Fruit fly (Drosophila melanogaster) whole organism, embryonic: ENCODE data around the gene CG7381.

Experiments
- ATbp ChIP-seq: fragments of 200-800 bp; sonication (Bioruptor generic); optimal IDR thresholded peaks from 2 replicates; lab custom pipeline; 2017; ENCODE audit warnings: missing biosample characterization, mild to moderate bottlenecking, missing genetic modification characterization, missing genetic modification reagents
- Aef1 ChIP-seq: fragments of 200-800 bp; sonication (Bioruptor generic); IDR thresholded peaks from 3 replicates; pipeline ENCODE4 v1.3.6; 2022; ENCODE audit warnings: missing biosample characterization, missing genetic modification characterization
- Atf-2 ChIP-seq: fragments of 200-800 bp; sonication (Bioruptor generic); optimal IDR thresholded peaks from 2 replicates; lab custom pipeline; 2016; ENCODE audit warnings: missing biosample characterization, missing genetic modification characterization
- B-H1 ChIP-seq: fragments of 200-800 bp; sonication (Bioruptor generic); IDR thresholded peaks from 3 replicates; pipeline ENCODE4 v1.3.6; 2022; ENCODE audit warnings: missing biosample characterization, missing genetic modification characterization
- BtbVII ChIP-seq: fragments of 200-800 bp; sonication (Bioruptor generic); optimal IDR thresholded peaks from 3 replicates; lab custom pipeline; 2017; ENCODE audit warnings: missing biosample characterization, mild to moderate bottlenecking, missing genetic modification characterization
- CG10274 ChIP-seq: fragments of 200-800 bp; sonication (Bioruptor generic); optimal IDR thresholded peaks from 3 replicates; lab custom pipeline; 2017; ENCODE audit warnings: missing biosample characterization, mild to moderate bottlenecking, missing genetic modification characterization
- CG10959 ChIP-seq: fragments of 200-800 bp; sonication (Bioruptor generic); IDR thresholded peaks from 2 replicates; pipeline ENCODE4 v1.3.6; 2022; ENCODE audit warnings: missing biosample characterization, missing genetic modification characterization
- CG11504 ChIP-seq: fragments of 200-800 bp; sonication (Bioruptor generic); optimal IDR thresholded peaks from 3 replicates; lab custom pipeline; 2019; ENCODE audit warnings: missing biosample characterization, mild to moderate bottlenecking, missing genetic modification characterization, moderate library complexity
- CG12942 ChIP-seq: fragments of 200-800 bp; sonication (Bioruptor generic); optimal IDR thresholded peaks from 3 replicates; lab custom pipeline; 2016; ENCODE audit warnings: missing biosample characterization, missing genetic modification characterization
- CG14860 ChIP-seq: fragments of 200-800 bp; sonication (Bioruptor generic); IDR thresholded peaks from 3 replicates; pipeline ENCODE4 v1.3.6; 2022; ENCODE audit warnings: missing biosample characterization, missing genetic modification characterization; ENCODE audit not compliant: partially characterized antibody
- CG1603 ChIP-seq: fragments of 200-800 bp; sonication (Bioruptor generic); optimal IDR thresholded peaks from 2 replicates; lab custom pipeline; 2019; ENCODE audit warnings: missing biosample characterization, mild to moderate bottlenecking, missing genetic modification characterization, moderate library complexity
- CG17612 ChIP-seq: fragments of 200-800 bp; sonication (Bioruptor generic); IDR thresholded peaks from 2 replicates; pipeline ENCODE4 v1.3.6; 2022; ENCODE audit warnings: missing biosample characterization, missing genetic modification characterization
- CG18764 ChIP-seq: fragments of 200-800 bp; sonication (Bioruptor generic); optimal IDR thresholded peaks from 3 replicates; lab custom pipeline; 2016; ENCODE audit warnings: missing biosample characterization, missing genetic modification characterization
- CG2712 ChIP-seq: fragments of 200-800 bp; optimal IDR thresholded peaks from 3 replicates; lab custom pipeline; 2019; ENCODE audit warnings: missing biosample characterization, mild to moderate bottlenecking, missing genetic modification characterization, moderate library complexity
- CG42726 ChIP-seq: fragments of 200-800 bp; sonication (Bioruptor generic); IDR thresholded peaks from 2 replicates; pipeline ENCODE4 v1.3.6; 2022; ENCODE audit warnings: missing biosample characterization, missing genetic modification characterization; ENCODE audit not compliant: partially characterized antibody
- CG4328 ChIP-seq: fragments of 200-800 bp; sonication (Bioruptor generic); optimal IDR thresholded peaks from 3 replicates; lab custom pipeline; 2017; ENCODE audit warnings: missing biosample characterization, missing genetic modification reagents, missing genetic modification characterization
- CG7556 ChIP-seq: fragments of 200-800 bp; sonication (Bioruptor generic); optimal IDR thresholded peaks from 2 replicates; lab custom pipeline; 2017; ENCODE audit warnings: missing biosample characterization, mild to moderate bottlenecking, missing genetic modification characterization
- CG7786 ChIP-seq: fragments of 200-800 bp; sonication (Bioruptor generic); optimal IDR thresholded peaks from 2 replicates; lab custom pipeline; 2016; ENCODE audit warnings: missing biosample characterization, missing genetic modification characterization
- Dref ChIP-seq: fragments of 200-800 bp; sonication (Bioruptor generic); IDR thresholded peaks from 2 replicates; pipeline ENCODE4 v1.3.6; 2022; ENCODE audit warnings: missing biosample characterization, missing genetic modification characterization
- Eip74EF ChIP-seq, 2 experiments: fragments of 200-800 bp in 1 of 2; fragments of >200 bp in 1 of 2; sonication (Bioruptor generic) in 1 of 2; optimal IDR thresholded peaks; 2 replicates each; lab custom pipeline; 2017 to 2019; ENCODE audit warnings: missing biosample characterization in 2 of 2, missing genetic modification characterization in 2 of 2, mild to moderate bottlenecking in 1 of 2, moderate library complexity in 1 of 2
- Ets65A ChIP-seq: fragments of 200-800 bp; sonication (Bioruptor generic); peaks from one replicate; lab custom pipeline; 2016; ENCODE audit warnings: missing biosample characterization, missing genetic modification characterization
- HLH3B ChIP-seq: fragments of 200-800 bp; sonication (Bioruptor generic); IDR thresholded peaks from 2 replicates; pipeline ENCODE4 v1.3.6; 2022; ENCODE audit warnings: missing biosample characterization, missing genetic modification characterization
- HLHmδ ChIP-seq: fragments of 200-800 bp; sonication (Bioruptor generic); optimal IDR thresholded peaks from 2 replicates; lab custom pipeline; 2018; ENCODE audit warnings: missing biosample characterization, mild to moderate bottlenecking, missing genetic modification characterization, moderate library complexity
- HmgD ChIP-seq: fragments of 200-800 bp; sonication (Bioruptor generic); optimal IDR thresholded peaks from 3 replicates; lab custom pipeline; 2016; ENCODE audit warnings: missing biosample characterization, missing genetic modification characterization
- Hmx ChIP-seq: fragments of 200-800 bp; sonication (Bioruptor generic); optimal IDR thresholded peaks from 2 replicates; lab custom pipeline; 2016; ENCODE audit warnings: missing biosample characterization, missing genetic modification characterization
- Lim3 ChIP-seq: fragments of 200-800 bp; sonication (Bioruptor generic); IDR thresholded peaks from 2 replicates; pipeline ENCODE4 v1.3.6; 2022; ENCODE audit warnings: missing biosample characterization, missing genetic modification characterization
- MTF-1 ChIP-seq: fragments of 200-800 bp; sonication (Bioruptor generic); optimal IDR thresholded peaks from 2 replicates; lab custom pipeline; 2018; ENCODE audit warnings: missing biosample characterization, mild to moderate bottlenecking, missing genetic modification characterization, borderline replicate concordance
- Max ChIP-seq: fragments of 200-800 bp; sonication (Bioruptor generic); optimal IDR thresholded peaks from 2 replicates; lab custom pipeline; 2016; ENCODE audit warnings: missing biosample characterization, mild to moderate bottlenecking, missing genetic modification characterization
- Ptx1 ChIP-seq: fragments of 200-800 bp; sonication (Bioruptor generic); IDR thresholded peaks from 2 replicates; pipeline ENCODE4 v1.3.6; 2022; ENCODE audit warnings: missing biosample characterization, missing genetic modification characterization
- Side ChIP-seq: fragments of 200-800 bp; sonication (Bioruptor generic); optimal IDR thresholded peaks from 2 replicates; lab custom pipeline; 2016; ENCODE audit warnings: missing biosample characterization, missing genetic modification characterization
- amos ChIP-seq: fragments of 200-800 bp; sonication (Bioruptor generic); IDR thresholded peaks from 2 replicates; pipeline ENCODE4 v1.3.6; 2022; ENCODE audit warnings: missing biosample characterization, missing genetic modification characterization; ENCODE audit not compliant: partially characterized antibody
- ap ChIP-seq: fragments of 200-800 bp; sonication (Bioruptor generic); IDR thresholded peaks from 2 replicates; pipeline ENCODE4 v1.3.6; 2022; ENCODE audit warnings: missing biosample characterization, missing genetic modification characterization
- cad ChIP-seq: fragments of >200 bp; optimal IDR thresholded peaks from 2 replicates; lab custom pipeline; 2017; ENCODE audit warnings: missing biosample characterization, missing genetic modification characterization
- cas ChIP-seq: fragments of 200-800 bp; sonication (Bioruptor generic); IDR thresholded peaks from 2 replicates; pipeline ENCODE4 v1.3.6; 2022; ENCODE audit warnings: missing biosample characterization, missing genetic modification characterization
- chn ChIP-seq: fragments of 200-800 bp; sonication (Bioruptor generic); optimal IDR thresholded peaks from 2 replicates; lab custom pipeline; 2016; ENCODE audit warnings: missing biosample characterization, missing genetic modification characterization
- cwo ChIP-seq: fragments of 200-800 bp; sonication (Bioruptor generic); optimal IDR thresholded peaks from 3 replicates; lab custom pipeline; 2017; ENCODE audit warnings: missing biosample characterization, missing genetic modification characterization, mild to moderate bottlenecking, moderate library complexity, missing genetic modification reagents
- esg ChIP-seq: fragments of 200-800 bp; sonication (Bioruptor generic); conservative IDR thresholded peaks from 2 replicates; pipeline ENCODE4 v1.3.6; 2022; ENCODE audit warnings: missing biosample characterization, missing genetic modification characterization
- fd102C ChIP-seq: fragments of 200-800 bp; sonication (Bioruptor generic); optimal IDR thresholded peaks from 2 replicates; lab custom pipeline; 2018; ENCODE audit warnings: missing biosample characterization, mild to moderate bottlenecking, missing genetic modification characterization, moderate library complexity
- grn ChIP-seq: fragments of 200-800 bp; sonication (Bioruptor generic); optimal IDR thresholded peaks from 3 replicates; lab custom pipeline; 2017; ENCODE audit warnings: missing biosample characterization, missing genetic modification characterization
- gt ChIP-seq: fragments of 200-800 bp; sonication (Bioruptor generic); IDR thresholded peaks from 2 replicates; pipeline ENCODE4 v1.3.6; 2022; ENCODE audit warnings: missing biosample characterization, missing genetic modification characterization
- her ChIP-seq: fragments of 200-800 bp; sonication (Bioruptor generic); optimal IDR thresholded peaks from 2 replicates; lab custom pipeline; 2016; ENCODE audit warnings: missing biosample characterization, missing genetic modification characterization
- kay ChIP-seq: fragments of 200-800 bp; sonication (Bioruptor generic); optimal IDR thresholded peaks from 2 replicates; lab custom pipeline; 2016; ENCODE audit warnings: missing biosample characterization, missing genetic modification characterization
- mirr ChIP-seq: fragments of 200-800 bp; sonication (Bioruptor generic); optimal IDR thresholded peaks from 3 replicates; lab custom pipeline; 2018; ENCODE audit warnings: missing biosample characterization, mild to moderate bottlenecking, missing genetic modification characterization
- nom ChIP-seq: fragments of 200-800 bp; sonication (Bioruptor generic); optimal IDR thresholded peaks from 2 replicates; lab custom pipeline; 2017; ENCODE audit warnings: missing biosample characterization, missing genetic modification characterization, mild to moderate bottlenecking, moderate library complexity, missing genetic modification reagents
- pho ChIP-seq: fragments of 200-800 bp; sonication (Bioruptor generic); optimal IDR thresholded peaks from 2 replicates; lab custom pipeline; 2016; ENCODE audit warnings: missing biosample characterization, missing genetic modification characterization
- so ChIP-seq: fragments of 200-800 bp; sonication (Bioruptor generic); IDR thresholded peaks from 3 replicates; pipeline ENCODE4 v1.3.6; 2022; ENCODE audit warnings: missing biosample characterization, missing genetic modification characterization
- trem ChIP-seq: fragments of 200-800 bp; optimal IDR thresholded peaks from 3 replicates; lab custom pipeline; 2019; ENCODE audit warnings: missing biosample characterization, mild to moderate bottlenecking, missing genetic modification characterization, moderate library complexity
- twi ChIP-seq: fragments of 200-800 bp; optimal IDR thresholded peaks from 2 replicates; lab custom pipeline; 2019; ENCODE audit warnings: missing biosample characterization, mild to moderate bottlenecking, missing genetic modification characterization, moderate library complexity
- wek ChIP-seq: fragments of 200-800 bp; sonication (Bioruptor generic); optimal IDR thresholded peaks from 3 replicates; lab custom pipeline; 2018; ENCODE audit warnings: missing biosample characterization, mild to moderate bottlenecking, missing genetic modification characterization, moderate library complexity

CG7381 gene

DNA sequence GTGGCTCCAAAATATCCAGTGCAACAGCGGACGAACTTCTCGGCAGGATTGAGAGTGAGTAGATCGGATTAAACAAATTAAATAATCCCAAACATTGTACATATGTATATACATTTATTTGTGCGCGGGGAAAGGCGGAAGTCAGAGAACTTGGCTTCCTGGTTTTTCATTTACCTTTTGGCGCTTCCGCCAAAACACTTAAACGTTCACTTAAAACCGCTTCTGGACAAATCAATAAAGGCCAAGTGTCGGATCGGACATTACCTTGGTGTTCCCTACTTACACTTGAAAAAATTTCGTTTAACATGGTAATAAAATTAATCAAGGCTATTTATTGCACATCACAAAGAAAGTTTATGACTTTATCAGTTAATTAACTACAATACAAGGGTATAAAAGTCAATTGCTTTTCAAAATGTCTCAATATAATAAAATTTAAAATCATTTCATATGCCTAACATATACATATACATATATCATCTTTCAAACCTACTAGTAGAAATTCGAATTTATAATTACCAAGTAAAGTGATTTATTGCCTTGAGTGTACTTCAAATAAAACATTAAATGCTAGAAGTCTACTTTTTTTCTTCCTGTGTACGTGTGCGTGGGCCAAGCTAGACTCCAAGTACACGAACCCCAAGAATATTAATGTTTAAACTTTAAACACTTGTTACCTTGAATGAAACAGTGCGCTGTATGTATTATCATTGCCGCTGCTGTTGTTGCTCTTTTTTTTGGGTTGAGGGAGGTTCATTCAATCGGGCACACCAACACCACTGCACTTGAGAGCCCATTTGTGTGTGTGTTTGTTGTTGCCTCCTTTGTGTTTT is 4.3 kb upstream of the CG7381 start (continued):
- TF ChIP-seq Eip74EF (GFP tag; optimal IDR thresholded peaks at IDR 0.05; lab: Kevin White, UChicago) (peak in 1 of 2 experiments; percentile 71), Hmx (no peak), kay (GFP tag; lab: Kevin White, UChicago) (peak; percentile 13), her (GFP tag; lab: Kevin White, UChicago) (no peak), nom (GFP tag; lab: Kevin White, UChicago) (peak; percentile 3), twi (tag; lab: Kevin White, UChicago) (no peak), CG18764 (GFP tag; lab: Kevin White, UChicago) (peak; percentile 40), esg (GFP tag; lab: Robert Waterston, UW) (peak; percentile 57), CG7786 (no peak), cas (GFP tag; lab: Robert Waterston, UW) (no peak), gt (GFP tag; lab: Robert Waterston, UW) (no peak), Dref (GFP tag; lab: Robert Waterston, UW) (no peak), B-H1 (GFP tag; lab: Robert Waterston, UW) (peak; percentile 47; the same call in 1 of the 3 replicates), HmgD (no peak), pho (GFP tag; lab: Kevin White, UChicago) (no peak), mirr (GFP tag; lab: Kevin White, UChicago) (no peak), CG10274 (GFP tag; lab: Kevin White, UChicago) (peak; percentile 17), Side (no peak), fd102C (no peak), CG11504 (tag; lab: Kevin White, UChicago) (peak; percentile 85), Ets65A (GFP tag; lab: Kevin White, UChicago) (peak; percentile 18), CG42726 (GFP tag; lab: Robert Waterston, UW) (no peak), CG4328 (GFP tag; lab: Kevin White, UChicago) (no peak), cwo (GFP tag; lab: Kevin White, UChicago) (peak; percentile 68), amos (GFP tag; lab: Robert Waterston, UW) (no peak), Ptx1 (peak; percentile 76), chn (GFP tag; lab: Kevin White, UChicago) (peak; percentile 31), CG17612 (no peak), CG12942 (GFP tag; lab: Kevin White, UChicago) (peak; percentile 28), MTF-1 (GFP tag; lab: Kevin White, UChicago) (no peak), CG7556 (peak; percentile 83), Atf-2 (GFP tag; lab: Kevin White, UChicago) (peak; percentile 33), ATbp (GFP tag; lab: Kevin White, UChicago) (peak; percentile 54), wek (GFP tag; lab: Kevin White, UChicago) (no peak), CG2712 (tag; lab: Kevin White, UChicago) (peak; percentile 73), cad (GFP tag; lab: Kevin White, UChicago) (no peak), grn (GFP tag; lab: Kevin White, UChicago) (no peak), Lim3 (GFP tag; lab: Robert Waterston, UW) (no peak), trem (tag; lab: Kevin White, UChicago) (peak; percentile 34), CG14860 (no peak), BtbVII (no peak), Max (GFP tag; lab: Kevin White, UChicago) (peak; percentile 35), HLHmδ (GFP tag; lab: Kevin White, UChicago) (no peak), so (GFP tag; lab: Robert Waterston, UW) (0 out of 3 replicates have a peak, but pooled peaks have one; percentile 40), Aef1 (GFP tag; lab: Robert Waterston, UW) (peak; percentile 55; the same call in 2 of the 3 replicates), CG10959 (GFP tag; lab: Robert Waterston, UW) (no peak), CG1603 (tag; lab: Kevin White, UChicago) (peak; percentile 22), HLH3B (peak; percentile 51), ap (no peak)
